Worm (Caenorhabditis elegans) whole organism, early embryonic: ENCODE data around the gene B0491.6.

ENCODE experiments used
- F13C5.2 ChIP-seq: sonication (generic microtip); optimal IDR thresholded peaks from 2 replicates; lab custom pipeline; 2017; ENCODE audit warnings: mild to moderate bottlenecking, missing genetic modification characterization, inconsistent platforms, missing compliant biosample characterization
- aly-1 ChIP-seq: sonication (generic microtip); optimal IDR thresholded peaks from 2 replicates; lab custom pipeline; 2016; ENCODE audit warnings: missing genetic modification characterization, missing compliant biosample characterization
- ama-1 ChIP-seq: fragments of 150-350 bp; optimal IDR thresholded peaks from 2 replicates; lab custom pipeline; 2014
- ceh-36 ChIP-seq: sonication (generic microtip); optimal IDR thresholded peaks from 2 replicates; lab custom pipeline; 2016; ENCODE audit warnings: missing genetic modification characterization, inconsistent platforms, missing compliant biosample characterization
- hmbx-1 ChIP-seq: sonication (generic microtip); optimal IDR thresholded peaks from 2 replicates; lab custom pipeline; 2016; ENCODE audit warnings: mild to moderate bottlenecking, missing genetic modification characterization, missing compliant biosample characterization
- hnd-1 ChIP-seq: sonication (generic microtip); optimal IDR thresholded peaks from 2 replicates; lab custom pipeline; 2016; ENCODE audit warnings: missing genetic modification characterization, missing compliant biosample characterization
- tbx-11 ChIP-seq: fragments of 200-800 bp; sonication (Bioruptor generic); IDR thresholded peaks from 2 replicates; pipeline ENCODE4 v1.3.6; 2022; ENCODE audit warnings: missing genetic modification characterization, missing compliant biosample characterization
- tra-4 ChIP-seq: sonication (generic microtip); optimal IDR thresholded peaks from 2 replicates; lab custom pipeline; 2017; ENCODE audit warnings: missing genetic modification characterization, missing compliant biosample characterization

DNA sequence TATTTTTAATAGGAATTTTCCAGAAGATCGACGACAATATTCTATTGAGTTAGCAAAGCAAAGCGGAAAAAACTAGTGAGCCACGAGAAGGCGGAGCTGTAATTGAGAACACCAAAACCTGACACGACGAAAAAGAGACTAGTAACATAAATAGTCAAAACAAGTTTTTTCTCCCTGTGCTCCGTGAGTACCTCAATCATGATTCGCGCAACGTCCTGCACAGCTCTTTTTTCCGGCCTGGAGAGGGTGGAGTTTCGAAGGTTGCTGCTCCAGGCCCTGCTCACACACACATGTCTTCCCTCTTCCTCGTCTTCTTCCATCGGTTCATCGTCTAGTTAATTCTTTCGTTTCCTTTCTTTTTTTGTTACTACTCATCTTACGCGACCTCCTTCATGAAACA, 3.5 kb upstream of the B0491.6 start, which contains the start of gene clh-2:
- TF ChIP-seq ama-1 (lab: Kevin White, UChicago): no peak
- no peak for TF ChIP-seq F13C5.2 (tag; lab: Kevin White, UChicago)
- TF ChIP-seq aly-1 (tag; lab: Kevin White, UChicago): no peak
- no peak for TF ChIP-seq hmbx-1 (tag; lab: Kevin White, UChicago)
- no peak for TF ChIP-seq ceh-36 (tag; lab: Kevin White, UChicago)
- no peak for TF ChIP-seq tbx-11 (GFP tag; lab: Robert Waterston, UW)
- TF ChIP-seq tra-4 (tag; lab: Kevin White, UChicago): no peak
- no peak for TF ChIP-seq hnd-1 (tag; lab: Kevin White, UChicago)
